Fruit fly (Drosophila melanogaster) whole organism, embryonic: Measurements from ENCODE around the gene dbe.
A peak's percentile ranks its signal among the peaks of the same experiment; 100 is the strongest.

Source experiments
- BtbVII ChIP-seq: fragments of 200-800 bp; sonication (Bioruptor generic); optimal IDR thresholded peaks from 3 replicates; lab custom pipeline; 2017; ENCODE audit warnings: missing biosample characterization, mild to moderate bottlenecking, missing genetic modification characterization
- CG10209 ChIP-seq: fragments of 200-800 bp; sonication (Bioruptor generic); optimal IDR thresholded peaks from 3 replicates; lab custom pipeline; 2017; ENCODE audit warnings: missing biosample characterization, mild to moderate bottlenecking, missing genetic modification characterization, missing genetic modification reagents
- CG12299 ChIP-seq: fragments of 200-800 bp; sonication (Bioruptor generic); optimal IDR thresholded peaks from 2 replicates; lab custom pipeline; 2018; ENCODE audit warnings: missing biosample characterization, mild to moderate bottlenecking, missing genetic modification characterization
- CG13123 ChIP-seq: fragments of 200-800 bp; sonication (Bioruptor generic); optimal IDR thresholded peaks from 2 replicates; lab custom pipeline; 2016; ENCODE audit warnings: missing biosample characterization, missing genetic modification characterization
- CG13296 ChIP-seq: fragments of 200-800 bp; sonication (Bioruptor generic); optimal IDR thresholded peaks from 3 replicates; lab custom pipeline; 2018; ENCODE audit warnings: missing biosample characterization, mild to moderate bottlenecking, missing genetic modification characterization
- CG15011 ChIP-seq: fragments of 200-800 bp; sonication (Bioruptor generic); optimal IDR thresholded peaks from 3 replicates; lab custom pipeline; 2018; ENCODE audit warnings: missing biosample characterization, mild to moderate bottlenecking, missing genetic modification characterization
- CG15696 ChIP-seq: fragments of 200-800 bp; sonication (Bioruptor generic); optimal IDR thresholded peaks from 2 replicates; lab custom pipeline; 2019; ENCODE audit warnings: missing biosample characterization, mild to moderate bottlenecking, missing genetic modification characterization, moderate library complexity
- CG16813 ChIP-seq: fragments of 200-800 bp; sonication (Bioruptor generic); IDR thresholded peaks from 3 replicates; pipeline ENCODE4 v1.3.6; 2022; ENCODE audit warnings: missing biosample characterization, missing genetic modification characterization; ENCODE audit not compliant: partially characterized antibody
- CG17328 ChIP-seq: fragments of 200-800 bp; sonication (Bioruptor generic); IDR thresholded peaks from 2 replicates; pipeline ENCODE4 v1.3.6; 2022; ENCODE audit warnings: missing biosample characterization, missing genetic modification characterization
- CG18476 ChIP-seq: fragments of 200-800 bp; sonication (Bioruptor generic); optimal IDR thresholded peaks from 2 replicates; lab custom pipeline; 2016; ENCODE audit warnings: missing biosample characterization, mild to moderate bottlenecking, missing genetic modification characterization
- CG18619 ChIP-seq: fragments of 200-800 bp; sonication (Bioruptor generic); optimal IDR thresholded peaks from 3 replicates; lab custom pipeline; 2017; ENCODE audit warnings: missing biosample characterization, mild to moderate bottlenecking, missing genetic modification characterization
- CG2120 ChIP-seq: fragments of 200-800 bp; sonication (Bioruptor generic); optimal IDR thresholded peaks from 3 replicates; lab custom pipeline; 2016; ENCODE audit warnings: missing biosample characterization, missing genetic modification characterization
- CG31441 ChIP-seq: fragments of 200-800 bp; sonication (Bioruptor generic); IDR thresholded peaks from 2 replicates; pipeline ENCODE4 v1.3.6; 2022; ENCODE audit warnings: missing biosample characterization, missing genetic modification characterization
- CG32767 ChIP-seq: fragments of 200-800 bp; sonication (Bioruptor generic); IDR thresholded peaks from 2 replicates; pipeline ENCODE4 v1.3.6; 2022; ENCODE audit warnings: missing biosample characterization, missing genetic modification characterization
- CG4707 ChIP-seq: fragments of 200-800 bp; sonication (Bioruptor generic); optimal IDR thresholded peaks from 2 replicates; lab custom pipeline; 2018; ENCODE audit warnings: missing biosample characterization, mild to moderate bottlenecking, missing genetic modification characterization, moderate library complexity
- CG7745 ChIP-seq: fragments of 200-800 bp; sonication (Bioruptor generic); optimal IDR thresholded peaks from 2 replicates; lab custom pipeline; 2018; ENCODE audit warnings: missing biosample characterization, mild to moderate bottlenecking, missing genetic modification characterization, moderate library complexity
- CG8290 ChIP-seq, 3 experiments: fragments of 200-800 bp; sonication (Bioruptor generic); optimal IDR thresholded peaks; 2 replicates each; lab custom pipeline; 2016 to 2019; ENCODE audit warnings: missing biosample characterization in 3 of 3, missing genetic modification characterization in 3 of 3, mild to moderate bottlenecking in 2 of 3, moderate library complexity in 1 of 3
- CG8765 ChIP-seq: fragments of 200-800 bp; sonication (Bioruptor generic); IDR thresholded peaks from 2 replicates; pipeline ENCODE4 v1.3.6; 2022; ENCODE audit warnings: missing biosample characterization, missing genetic modification characterization
- CrebB ChIP-seq: fragments of 200-800 bp; sonication (Bioruptor generic); optimal IDR thresholded peaks from 3 replicates; lab custom pipeline; 2018; ENCODE audit warnings: missing biosample characterization, mild to moderate bottlenecking, missing genetic modification characterization
- Dbx ChIP-seq: fragments of 200-800 bp; sonication (Bioruptor generic); IDR thresholded peaks from 3 replicates; pipeline ENCODE4 v1.3.6; 2022; ENCODE audit warnings: missing biosample characterization, missing genetic modification characterization
- Dek ChIP-seq: fragments of 200-800 bp; sonication (Bioruptor generic); optimal IDR thresholded peaks from 3 replicates; lab custom pipeline; 2019; ENCODE audit warnings: missing biosample characterization, mild to moderate bottlenecking, missing genetic modification characterization, moderate library complexity
- Dll ChIP-seq: fragments of 200-800 bp; sonication (Bioruptor generic); IDR thresholded peaks from 4 replicates; pipeline ENCODE4 v1.3.6; 2022; ENCODE audit warnings: missing biosample characterization, missing genetic modification characterization; ENCODE audit not compliant: partially characterized antibody
- Eip74EF ChIP-seq, 2 experiments: fragments of 200-800 bp in 1 of 2; fragments of >200 bp in 1 of 2; sonication (Bioruptor generic) in 1 of 2; optimal IDR thresholded peaks; 2 replicates each; lab custom pipeline; 2017 to 2019; ENCODE audit warnings: missing biosample characterization in 2 of 2, missing genetic modification characterization in 2 of 2, mild to moderate bottlenecking in 1 of 2, moderate library complexity in 1 of 2
- HLH3B ChIP-seq: fragments of 200-800 bp; sonication (Bioruptor generic); IDR thresholded peaks from 2 replicates; pipeline ENCODE4 v1.3.6; 2022; ENCODE audit warnings: missing biosample characterization, missing genetic modification characterization
- Hmr ChIP-seq: fragments of 200-800 bp; sonication (Bioruptor generic); optimal IDR thresholded peaks from 3 replicates; lab custom pipeline; 2017; ENCODE audit warnings: mild to moderate bottlenecking, missing biosample characterization, missing genetic modification reagents, missing genetic modification characterization
- Hmx ChIP-seq: fragments of 200-800 bp; sonication (Bioruptor generic); optimal IDR thresholded peaks from 2 replicates; lab custom pipeline; 2016; ENCODE audit warnings: missing biosample characterization, missing genetic modification characterization
- Hr51 ChIP-seq, 2 experiments: fragments of 200-800 bp; sonication (Bioruptor generic); optimal IDR thresholded peaks; 2 replicates in 1 of 2; 3 replicates in 1 of 2; lab custom pipeline; 2016 to 2018; ENCODE audit warnings: missing biosample characterization in 2 of 2, missing genetic modification characterization in 2 of 2, mild to moderate bottlenecking in 1 of 2, moderate library complexity in 1 of 2
- Lpt ChIP-seq: fragments of >200 bp; optimal IDR thresholded peaks from 2 replicates; lab custom pipeline; 2018; ENCODE audit warnings: missing biosample characterization, missing genetic modification characterization
- MTF-1 ChIP-seq: fragments of 200-800 bp; sonication (Bioruptor generic); optimal IDR thresholded peaks from 2 replicates; lab custom pipeline; 2018; ENCODE audit warnings: missing biosample characterization, mild to moderate bottlenecking, missing genetic modification characterization, borderline replicate concordance
- NFAT ChIP-seq: fragments of 200-800 bp; sonication (Bioruptor generic); IDR thresholded peaks from 2 replicates; pipeline ENCODE4 v1.3.6; 2022; ENCODE audit warnings: missing biosample characterization, missing genetic modification characterization
- Nf-YC ChIP-seq: fragments of 200-800 bp; optimal IDR thresholded peaks from 3 replicates; lab custom pipeline; 2019; ENCODE audit warnings: missing biosample characterization, mild to moderate bottlenecking, missing genetic modification characterization, moderate library complexity
- Oli ChIP-seq: fragments of 200-800 bp; sonication (Bioruptor generic); optimal IDR thresholded peaks from 2 replicates; lab custom pipeline; 2018; ENCODE audit warnings: missing biosample characterization, mild to moderate bottlenecking, missing genetic modification characterization, moderate library complexity
- Sox102F ChIP-seq: fragments of 200-800 bp; sonication (Bioruptor generic); optimal IDR thresholded peaks from 2 replicates; lab custom pipeline; 2018; ENCODE audit warnings: missing biosample characterization, mild to moderate bottlenecking, missing genetic modification characterization, moderate library complexity
- Taf1 ChIP-seq: fragments of 200-800 bp; sonication (Bioruptor generic); IDR thresholded peaks from 2 replicates; pipeline ENCODE4 v1.3.6; 2022; ENCODE audit warnings: missing biosample characterization, missing genetic modification characterization
- ab ChIP-seq: fragments of 200-800 bp; sonication (Bioruptor generic); optimal IDR thresholded peaks from 2 replicates; lab custom pipeline; 2016; ENCODE audit warnings: missing biosample characterization, missing genetic modification characterization
- abd-A ChIP-seq: fragments of 200-800 bp; sonication (Bioruptor generic); optimal IDR thresholded peaks from 3 replicates; lab custom pipeline; 2019; ENCODE audit warnings: missing biosample characterization, mild to moderate bottlenecking, missing genetic modification characterization, moderate library complexity
- az2 ChIP-seq: fragments of 200-800 bp; sonication (Bioruptor generic); optimal IDR thresholded peaks from 3 replicates; lab custom pipeline; 2016; ENCODE audit warnings: missing biosample characterization, missing genetic modification characterization
- bcd ChIP-seq: fragments of 200-800 bp; sonication (Bioruptor generic); optimal IDR thresholded peaks from 2 replicates; lab custom pipeline; 2017; ENCODE audit warnings: missing biosample characterization, mild to moderate bottlenecking, missing genetic modification characterization
- crc ChIP-seq: fragments of 200-800 bp; sonication (Bioruptor generic); optimal IDR thresholded peaks from 2 replicates; lab custom pipeline; 2016; ENCODE audit warnings: missing biosample characterization, missing genetic modification characterization
- ems ChIP-seq: fragments of 200-800 bp; sonication (Bioruptor generic); optimal IDR thresholded peaks from 3 replicates; lab custom pipeline; 2016; ENCODE audit warnings: missing biosample characterization, missing genetic modification characterization
- en ChIP-seq: fragments of 200-800 bp; sonication (Bioruptor generic); optimal IDR thresholded peaks from 2 replicates; lab custom pipeline; 2016; ENCODE audit warnings: missing biosample characterization, missing genetic modification characterization
- esg ChIP-seq: fragments of 200-800 bp; sonication (Bioruptor generic); conservative IDR thresholded peaks from 2 replicates; pipeline ENCODE4 v1.3.6; 2022; ENCODE audit warnings: missing biosample characterization, missing genetic modification characterization
- kah ChIP-seq: fragments of 200-800 bp; sonication (Bioruptor generic); optimal IDR thresholded peaks from 2 replicates; lab custom pipeline; 2018; ENCODE audit warnings: missing biosample characterization, mild to moderate bottlenecking, missing genetic modification characterization
- nom ChIP-seq: fragments of 200-800 bp; sonication (Bioruptor generic); optimal IDR thresholded peaks from 2 replicates; lab custom pipeline; 2017; ENCODE audit warnings: missing biosample characterization, missing genetic modification characterization, mild to moderate bottlenecking, moderate library complexity, missing genetic modification reagents
- org-1 ChIP-seq: fragments of 200-800 bp; sonication (Bioruptor generic); optimal IDR thresholded peaks from 2 replicates; lab custom pipeline; 2017; ENCODE audit warnings: missing biosample characterization, missing genetic modification characterization
- pnt ChIP-seq: fragments of 200-800 bp; sonication (Bioruptor generic); optimal IDR thresholded peaks from 3 replicates; lab custom pipeline; 2016; ENCODE audit warnings: missing biosample characterization, missing genetic modification characterization
- ranshi ChIP-seq: fragments of 200-800 bp; sonication (Bioruptor generic); IDR thresholded peaks from 2 replicates; pipeline ENCODE4 v1.3.6; 2022; ENCODE audit warnings: missing biosample characterization, missing genetic modification characterization
- trem ChIP-seq: fragments of 200-800 bp; optimal IDR thresholded peaks from 3 replicates; lab custom pipeline; 2019; ENCODE audit warnings: missing biosample characterization, mild to moderate bottlenecking, missing genetic modification characterization, moderate library complexity
- zen2 ChIP-seq: fragments of 200-800 bp; sonication (Bioruptor generic); IDR thresholded peaks from 3 replicates; pipeline ENCODE4 v1.3.6; 2022; ENCODE audit warnings: missing biosample characterization, missing genetic modification characterization; ENCODE audit not compliant: partially characterized antibody

The dbe gene

DNA sequence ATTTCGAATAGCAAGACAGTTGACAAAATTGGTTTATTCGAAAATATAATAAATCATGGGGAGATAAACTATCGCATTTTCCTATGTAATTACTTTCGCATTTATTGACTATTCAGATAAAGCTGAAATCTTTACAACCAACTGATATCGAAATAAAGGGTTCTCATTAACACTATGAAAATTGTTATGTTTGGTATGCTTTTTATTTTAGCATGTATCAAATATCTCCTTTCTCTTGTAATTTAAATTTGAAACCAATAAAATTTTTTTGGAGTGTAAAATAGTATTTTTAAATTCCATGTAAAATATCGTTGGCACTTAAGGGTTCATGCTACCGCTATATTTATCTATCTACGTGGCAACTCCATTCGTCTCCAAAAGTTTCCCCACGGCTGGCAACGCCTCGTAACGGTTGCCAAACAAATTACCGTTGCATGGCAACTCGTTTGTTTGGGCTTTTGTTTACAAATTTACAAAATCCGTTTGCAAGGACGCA is 14.6 kb downstream of the dbe start, which contains the start of gene CG13949 (continued):
- peak; percentile 32 for TF ChIP-seq Hmx
- no peak for TF ChIP-seq Lpt (GFP tag; lab: Kevin White, UChicago)
- peak; percentile 49 for TF ChIP-seq CG8290 (GFP tag; optimal IDR thresholded peaks at IDR 0.05; lab: Kevin White, UChicago)
- TF ChIP-seq CG8290 (tag; optimal IDR thresholded peaks at IDR 0.05; lab: Kevin White, UChicago): peak in 1 of 2 experiments; percentile 80
- peak in 1 of 2 experiments; percentile 63 for TF ChIP-seq Hr51 (GFP tag; optimal IDR thresholded peaks at IDR 0.05; lab: Kevin White, UChicago)
- TF ChIP-seq CG10209 (GFP tag; lab: Kevin White, UChicago): peak; percentile 44
- TF ChIP-seq CG12299 (tag; lab: Kevin White, UChicago): peak; percentile 56
- TF ChIP-seq CG7745 (tag; lab: Kevin White, UChicago): peak; percentile 38
- TF ChIP-seq CG18619 (GFP tag; lab: Kevin White, UChicago): peak; percentile 6
- peak; percentile 50 for TF ChIP-seq CrebB (tag; lab: Kevin White, UChicago)
- TF ChIP-seq Hmr (GFP tag; lab: Kevin White, UChicago): peak; percentile 94
- TF ChIP-seq Dbx (GFP tag; lab: Robert Waterston, UW): peak; percentile 82
- TF ChIP-seq ranshi: peak; percentile 78
- TF ChIP-seq CG17328 (GFP tag; lab: Robert Waterston, UW): peak; percentile 73
- no peak for TF ChIP-seq crc (GFP tag; lab: Kevin White, UChicago)
- peak; percentile 45 for TF ChIP-seq bcd (GFP tag; lab: Kevin White, UChicago)
- TF ChIP-seq az2 (GFP tag; lab: Kevin White, UChicago): peak; percentile 56
- no peak for TF ChIP-seq ab (GFP tag; lab: Kevin White, UChicago)
- TF ChIP-seq kah: peak; percentile 1
- TF ChIP-seq pnt (GFP tag; lab: Kevin White, UChicago): peak; percentile 47
- peak; percentile 15 for TF ChIP-seq Oli
- TF ChIP-seq en (GFP tag; lab: Kevin White, UChicago): peak; percentile 42
- TF ChIP-seq CG8765 (GFP tag; lab: Robert Waterston, UW): peak; percentile 49; the same call in 1 of the 2 replicates
- TF ChIP-seq ems: peak; percentile 31
- peak; percentile 44; the same call in 1 of the 2 replicates for TF ChIP-seq esg
- TF ChIP-seq CG2120 (GFP tag; lab: Kevin White, UChicago): peak; percentile 81
- no peak for TF ChIP-seq zen2 (GFP tag; lab: Robert Waterston, UW)
- TF ChIP-seq NFAT: peak; percentile 79
- no peak for TF ChIP-seq org-1 (GFP tag; lab: Kevin White, UChicago)
- peak; percentile 68 for TF ChIP-seq Dek
- TF ChIP-seq CG15011 (GFP tag; lab: Kevin White, UChicago): no peak
- peak in 1 of 2 experiments; percentile 27 for TF ChIP-seq Eip74EF (GFP tag; optimal IDR thresholded peaks at IDR 0.05; lab: Kevin White, UChicago)
- TF ChIP-seq abd-A (tag; lab: Kevin White, UChicago): no peak
- TF ChIP-seq HLH3B (GFP tag; lab: Robert Waterston, UW): peak; percentile 64
- TF ChIP-seq CG13296 (GFP tag; lab: Kevin White, UChicago): peak; percentile 40
- TF ChIP-seq BtbVII: peak; percentile 42
- TF ChIP-seq CG13123 (GFP tag; lab: Kevin White, UChicago): no peak
- peak; percentile 15 for TF ChIP-seq CG15696 (tag; lab: Kevin White, UChicago)
- TF ChIP-seq CG16813 (GFP tag; lab: Robert Waterston, UW): peak; percentile 57
- TF ChIP-seq Taf1 (GFP tag; lab: Robert Waterston, UW): peak; percentile 45
- TF ChIP-seq Dll: 0 out of 4 replicates have a peak, but pooled peaks have one; percentile 40
- no peak for TF ChIP-seq CG18476
- no peak for TF ChIP-seq CG32767
- TF ChIP-seq MTF-1 (GFP tag; lab: Kevin White, UChicago): no peak
- TF ChIP-seq Nf-YC (tag; lab: Kevin White, UChicago): peak; percentile 62
- no peak for TF ChIP-seq CG4707 (GFP tag; lab: Kevin White, UChicago)
- TF ChIP-seq Sox102F: peak; percentile 67
- peak; percentile 63 for TF ChIP-seq trem (tag; lab: Kevin White, UChicago)
- no peak for TF ChIP-seq nom (GFP tag; lab: Kevin White, UChicago)
- TF ChIP-seq CG31441 (GFP tag; lab: Robert Waterston, UW): peak; percentile 59
